Worm (Caenorhabditis elegans): ENCODE measurements around the gene top-2.

top-2 gene

DNA sequence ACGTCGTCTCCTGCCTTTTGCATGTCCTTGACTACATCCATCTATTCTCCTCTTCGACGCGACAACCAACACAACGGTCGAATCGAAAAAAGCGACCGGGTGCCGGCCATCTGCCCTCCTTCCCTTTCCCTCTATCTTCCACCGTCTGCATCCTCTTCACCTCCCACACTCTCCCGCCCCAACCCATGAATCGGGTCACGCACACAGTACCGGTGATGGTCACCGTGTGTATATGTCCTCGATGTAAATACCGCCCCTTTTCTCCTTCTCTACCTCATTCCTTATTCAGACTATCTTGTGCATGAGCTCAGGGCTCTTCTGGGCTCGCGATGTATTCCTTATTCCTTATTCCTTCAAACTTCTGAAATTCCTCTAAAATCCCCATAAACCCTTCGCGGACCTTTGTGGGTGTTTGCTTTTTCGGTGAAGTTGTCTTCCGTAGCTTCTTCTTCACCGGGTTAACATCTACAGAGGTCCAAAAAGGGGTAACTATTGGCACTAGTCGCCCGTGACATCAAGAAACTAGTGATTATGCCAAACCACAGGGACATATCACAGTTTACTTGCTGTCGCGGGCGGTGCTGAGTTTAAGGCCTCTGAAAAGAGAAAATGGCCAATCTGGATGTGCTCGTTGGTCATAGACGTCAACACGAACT is 14.6 kb downstream of the top-2 start:
- TF ChIP-seq flt-1 (GFP tag; IDR thresholded peaks at IDR 0.05) (no peak), sea-1 (GFP tag; conservative IDR thresholded peaks at IDR 0.05) (0 out of 2 replicates have a peak, but pooled peaks have one; percentile 32), hmg-4 (GFP tag; optimal IDR thresholded peaks at IDR 0.05) (peak; percentile 56), ama-1 (optimal IDR thresholded peaks at IDR 0.05) (peak; percentile 93), aly-1 (tag; optimal IDR thresholded peaks at IDR 0.05) (peak; percentile 47), ets-7 (tag; optimal IDR thresholded peaks at IDR 0.05) (no peak), B0310.2 (tag; optimal IDR thresholded peaks at IDR 0.05) (peak; percentile 43), ceh-13 (GFP tag; optimal IDR thresholded peaks at IDR 0.05) (no peak), tbx-11 (GFP tag; IDR thresholded peaks at IDR 0.05) (no peak), ceh-36 (tag; optimal IDR thresholded peaks at IDR 0.05) (no peak), tra-4 (tag; optimal IDR thresholded peaks at IDR 0.05) (no peak), F13C5.2 (tag; optimal IDR thresholded peaks at IDR 0.05) (no peak)

ce11 chrII:11890596-11890995 is 15.6 kb downstream of the top-2 start:
- TF ChIP-seq ama-1 (optimal IDR thresholded peaks at IDR 0.05) (no peak), B0310.2 (tag; optimal IDR thresholded peaks at IDR 0.05) (no peak), F13C5.2 (tag; optimal IDR thresholded peaks at IDR 0.05) (no peak), scrt-1 (GFP tag; IDR thresholded peaks at IDR 0.05) (no peak), flt-1 (GFP tag; IDR thresholded peaks at IDR 0.05) (no peak), ets-7 (tag; optimal IDR thresholded peaks at IDR 0.05) (no peak), sea-1 (GFP tag; conservative IDR thresholded peaks at IDR 0.05) (0 out of 2 replicates have a peak, but pooled peaks have one; percentile 25), tra-4 (tag; optimal IDR thresholded peaks at IDR 0.05) (no peak), hmg-4 (GFP tag; optimal IDR thresholded peaks at IDR 0.05) (peak; percentile 78), hmbx-1 (tag; optimal IDR thresholded peaks at IDR 0.05) (no peak), tbx-11 (GFP tag; IDR thresholded peaks at IDR 0.05) (no peak), aly-1 (tag; optimal IDR thresholded peaks at IDR 0.05) (no peak), tbx-37 (GFP tag; conservative IDR thresholded peaks at IDR 0.05) (0 out of 2 replicates have a peak, but pooled peaks have one; percentile 14), ceh-13 (GFP tag; optimal IDR thresholded peaks at IDR 0.05) (no peak), pes-1 (GFP tag; IDR thresholded peaks at IDR 0.05) (peak; percentile 45; the same call in 1 of the 2 replicates), ceh-36 (tag; optimal IDR thresholded peaks at IDR 0.05) (no peak), hnd-1 (tag; optimal IDR thresholded peaks at IDR 0.05) (no peak)

ce11 chrII:11893323-11893722 is 18.4 kb downstream of the top-2 start, which contains the start of gene ZK930.2:
TSS of gene ZK930.2 (minus strand) at chrII:11893423.
- TF ChIP-seq hnd-1 (tag; optimal IDR thresholded peaks at IDR 0.05) (no peak), B0310.2 (tag; optimal IDR thresholded peaks at IDR 0.05) (no peak), tra-4 (tag; optimal IDR thresholded peaks at IDR 0.05) (no peak), aly-1 (tag; optimal IDR thresholded peaks at IDR 0.05) (no peak), hmbx-1 (tag; optimal IDR thresholded peaks at IDR 0.05) (no peak), ceh-13 (GFP tag; optimal IDR thresholded peaks at IDR 0.05) (no peak), pes-1 (GFP tag; IDR thresholded peaks at IDR 0.05) (no peak), F13C5.2 (tag; optimal IDR thresholded peaks at IDR 0.05) (no peak), ceh-36 (tag; optimal IDR thresholded peaks at IDR 0.05) (no peak), tbx-11 (GFP tag; IDR thresholded peaks at IDR 0.05) (no peak), flt-1 (GFP tag; IDR thresholded peaks at IDR 0.05) (no peak), sea-1 (GFP tag; conservative IDR thresholded peaks at IDR 0.05) (no peak), scrt-1 (GFP tag; IDR thresholded peaks at IDR 0.05) (no peak), ets-7 (tag; optimal IDR thresholded peaks at IDR 0.05) (no peak), hmg-4 (GFP tag; optimal IDR thresholded peaks at IDR 0.05) (no peak), ama-1 (optimal IDR thresholded peaks at IDR 0.05) (no peak)

- TF ChIP-seq ceh-13 (GFP tag; optimal IDR thresholded peaks at IDR 0.05): no peak
- TF ChIP-seq ceh-36 (tag; optimal IDR thresholded peaks at IDR 0.05): peak; percentile 6
These were observed 24.8 kb downstream of the top-2 start for ce11 chrII:11899761-11900160.

DNA sequence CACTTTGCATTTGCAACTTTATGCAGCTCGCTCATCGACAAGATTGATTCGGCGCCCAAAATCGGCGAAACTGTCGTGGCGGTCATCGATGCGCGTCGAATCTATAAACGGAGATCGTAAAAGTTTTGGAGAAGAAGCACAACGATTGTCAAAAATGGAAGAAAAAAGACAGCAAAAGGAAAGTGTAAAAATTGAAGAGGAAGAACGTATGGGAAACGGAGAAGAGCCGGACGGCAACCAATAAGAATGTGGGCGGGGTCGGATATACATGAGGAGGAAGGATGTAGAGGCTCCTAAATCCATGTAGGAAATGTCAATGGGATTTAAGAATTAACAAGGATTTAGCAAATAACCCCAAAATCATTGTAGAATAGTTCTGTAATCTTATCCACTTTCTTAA is 26.2 kb downstream of the top-2 start, which contains the start of gene vab-23:
Gene vab-23, minus strand, starts transcription at position 101 of the 400 bp plus-strand sequence.
- no peak for TF ChIP-seq F13C5.2 (tag; optimal IDR thresholded peaks at IDR 0.05)
- no peak for TF ChIP-seq hmbx-1 (tag; optimal IDR thresholded peaks at IDR 0.05)

DNA sequence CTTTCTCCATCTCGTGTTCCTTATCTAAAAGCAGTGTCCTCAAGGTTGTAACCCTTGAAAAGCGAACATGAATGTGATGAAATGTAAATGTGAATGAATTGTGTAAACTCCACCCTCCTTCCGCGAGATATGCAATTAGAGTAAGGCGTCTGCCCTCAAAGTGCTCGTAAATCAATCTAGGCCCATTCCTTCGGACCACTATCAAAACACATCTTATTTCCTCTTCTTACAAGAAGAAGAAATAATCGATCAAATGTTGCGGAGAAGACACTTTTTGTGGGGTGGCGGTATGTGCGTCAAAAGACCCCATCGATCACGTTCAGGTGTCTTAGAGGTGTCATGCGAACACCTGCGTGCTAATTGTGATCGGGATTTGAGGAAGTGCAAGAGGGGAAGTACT is 27.3 kb downstream of the top-2 start:
- TF ChIP-seq B0310.2 (tag; optimal IDR thresholded peaks at IDR 0.05) (no peak), ets-7 (tag; optimal IDR thresholded peaks at IDR 0.05) (no peak), hmg-4 (GFP tag; optimal IDR thresholded peaks at IDR 0.05) (no peak)

DNA sequence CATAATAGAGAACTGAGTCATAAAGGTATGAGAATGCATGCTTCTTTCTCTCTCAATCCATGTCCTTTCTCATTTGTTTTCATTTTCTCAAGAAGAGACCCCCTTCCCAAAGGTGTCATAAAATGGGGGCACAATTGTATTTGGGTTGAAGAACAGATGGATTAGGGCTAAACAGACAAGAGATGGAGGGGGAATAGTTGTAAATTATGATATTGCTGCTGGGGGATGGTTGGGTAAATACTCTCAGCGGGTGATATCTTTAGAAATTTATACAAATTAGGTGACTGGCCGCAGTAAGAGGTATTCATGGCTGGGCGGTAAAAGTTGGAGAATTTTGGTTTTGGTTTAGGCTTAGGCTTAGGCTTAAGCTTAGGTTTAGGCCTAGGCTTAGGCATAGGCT is 30.1 kb downstream of the top-2 start:
- TF ChIP-seq hmg-4 (GFP tag; optimal IDR thresholded peaks at IDR 0.05) (no peak), tbx-11 (GFP tag; IDR thresholded peaks at IDR 0.05) (no peak), ama-1 (optimal IDR thresholded peaks at IDR 0.05) (no peak), aly-1 (tag; optimal IDR thresholded peaks at IDR 0.05) (no peak), tra-4 (tag; optimal IDR thresholded peaks at IDR 0.05) (no peak), pes-1 (GFP tag; IDR thresholded peaks at IDR 0.05) (no peak), tbx-37 (GFP tag; conservative IDR thresholded peaks at IDR 0.05) (no peak), sea-1 (GFP tag; conservative IDR thresholded peaks at IDR 0.05) (no peak), ceh-13 (GFP tag; optimal IDR thresholded peaks at IDR 0.05) (no peak), hmbx-1 (tag; optimal IDR thresholded peaks at IDR 0.05) (no peak)

ce11 chrII:11906217-11906616 is 31.3 kb downstream of the top-2 start, which contains the start of gene ZK930.4:
TSS of gene ZK930.4 (plus strand) at chrII:11906517.
- TF ChIP-seq ama-1 (optimal IDR thresholded peaks at IDR 0.05): no peak
- TF ChIP-seq hmbx-1 (tag; optimal IDR thresholded peaks at IDR 0.05): no peak
- TF ChIP-seq hnd-1 (tag; optimal IDR thresholded peaks at IDR 0.05): no peak
- TF ChIP-seq scrt-1 (GFP tag; IDR thresholded peaks at IDR 0.05): no peak
- TF ChIP-seq ceh-13 (GFP tag; optimal IDR thresholded peaks at IDR 0.05): no peak
- TF ChIP-seq hmg-4 (GFP tag; optimal IDR thresholded peaks at IDR 0.05): no peak
- TF ChIP-seq aly-1 (tag; optimal IDR thresholded peaks at IDR 0.05): no peak
- no peak for TF ChIP-seq tra-4 (tag; optimal IDR thresholded peaks at IDR 0.05)
- no peak for TF ChIP-seq flt-1 (GFP tag; IDR thresholded peaks at IDR 0.05)
- TF ChIP-seq tbx-37 (GFP tag; conservative IDR thresholded peaks at IDR 0.05): no peak
- no peak for TF ChIP-seq tbx-11 (GFP tag; IDR thresholded peaks at IDR 0.05)
- TF ChIP-seq B0310.2 (tag; optimal IDR thresholded peaks at IDR 0.05): no peak
- no peak for TF ChIP-seq pes-1 (GFP tag; IDR thresholded peaks at IDR 0.05)
